Worm (Caenorhabditis elegans) whole organism, L3 larva: ENCODE results near the gene fat-2.

Source experiments
- ZK546.5 ChIP-seq: sonication (generic microtip); optimal IDR thresholded peaks from 2 replicates; lab custom pipeline; 2017; ENCODE audit warnings: missing biosample characterization, missing genetic modification characterization
- aly-2 ChIP-seq: fragments of 150-350 bp; optimal IDR thresholded peaks from 2 replicates; lab custom pipeline; 2014; ENCODE audit warnings: missing biosample characterization, missing genetic modification characterization
- lin-39 ChIP-seq: fragments of 150-350 bp; optimal IDR thresholded peaks from 2 replicates; lab custom pipeline; 2018; ENCODE audit warnings: missing biosample characterization, missing genetic modification reagents, missing genetic modification characterization

DNA sequence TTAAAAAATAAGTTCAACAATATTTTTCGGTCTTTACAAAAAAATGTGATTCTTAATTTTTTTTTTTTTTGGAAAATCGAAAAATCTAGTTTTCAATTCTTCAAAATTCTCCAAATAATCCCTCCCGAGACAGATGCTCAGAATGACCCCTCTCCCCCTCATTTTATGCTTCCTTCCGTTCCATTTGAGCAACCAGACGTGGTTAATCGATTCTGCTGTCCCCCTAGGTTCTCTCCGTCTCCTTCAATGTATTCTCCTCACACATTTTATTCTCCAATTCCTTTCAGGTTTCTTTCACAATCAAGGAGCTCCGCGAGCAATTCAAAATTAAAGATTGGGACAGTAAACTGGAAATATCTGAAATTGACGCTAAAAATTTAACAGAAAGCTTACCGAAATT, 51.2 kb downstream of the fat-2 start:
- TF ChIP-seq aly-2 (tag; lab: Kevin White, UChicago), result no peak
- TF ChIP-seq lin-39, result peak; percentile 10
- no peak for TF ChIP-seq ZK546.5 (tag; lab: Kevin White, UChicago)
